Fruit fly (Drosophila melanogaster): Measurements from ENCODE around the gene CG13603.

Gene CG13603

dm6 chr3R:24024123-24024522, 37.8 kb upstream of the CG13603 start:
- TF ChIP-seq Hr78 (GFP tag; optimal IDR thresholded peaks at IDR 0.05) = no peak
- no peak for TF ChIP-seq fru (GFP tag; optimal IDR thresholded peaks at IDR 0.05)
- no peak for TF ChIP-seq h (GFP tag; optimal IDR thresholded peaks at IDR 0.05)
- TF ChIP-seq Jra (GFP tag; optimal IDR thresholded peaks at IDR 0.05) = no peak
- no peak for TF ChIP-seq usp (GFP tag; optimal IDR thresholded peaks at IDR 0.05)
- no peak for TF ChIP-seq Rel (GFP tag; optimal IDR thresholded peaks at IDR 0.05)
- no peak for TF ChIP-seq Rel (tag; optimal IDR thresholded peaks at IDR 0.05)
- no peak for TF ChIP-seq brk (GFP tag; optimal IDR thresholded peaks at IDR 0.05)
- no peak for TF ChIP-seq jim (GFP tag; optimal IDR thresholded peaks at IDR 0.05)
- no peak for TF ChIP-seq foxo (GFP tag; optimal IDR thresholded peaks at IDR 0.05)
- no peak for TF ChIP-seq Vsx2 (GFP tag; optimal IDR thresholded peaks at IDR 0.05; ENCODE audit: partially characterized antibody)
- TF ChIP-seq rgr (GFP tag; optimal IDR thresholded peaks at IDR 0.05) = no peak
- TF ChIP-seq br (GFP tag; optimal IDR thresholded peaks at IDR 0.05) = no peak
- TF ChIP-seq Hr83 (GFP tag; optimal IDR thresholded peaks at IDR 0.05; ENCODE audit: poor library complexity, severe bottlenecking) = no peak
- TF ChIP-seq CrebA (GFP tag; optimal IDR thresholded peaks at IDR 0.05; ENCODE audit: borderline replicate concordance) = no peak
- no peak for TF ChIP-seq Abd-B (GFP tag; optimal IDR thresholded peaks at IDR 0.05)

DNA sequence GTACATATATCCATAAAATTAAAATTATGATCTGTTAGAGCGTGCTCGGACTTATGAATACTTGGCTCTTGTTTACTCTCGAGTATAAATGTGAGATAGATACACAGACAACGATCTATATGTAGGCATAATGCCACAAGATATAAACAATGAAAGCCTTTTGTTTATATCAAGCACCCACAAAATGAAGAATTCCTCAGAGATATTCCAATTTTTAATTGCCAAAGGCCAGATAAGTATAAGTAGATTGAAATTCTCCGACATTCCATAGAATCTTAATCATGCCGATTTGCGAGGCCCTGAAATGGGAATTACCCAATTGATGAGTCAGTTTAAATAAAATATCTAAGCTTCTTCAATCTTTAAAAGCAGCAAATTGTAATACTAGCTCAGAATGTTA, 35.5 kb upstream of the CG13603 start:
- TF ChIP-seq dsf (GFP tag; optimal IDR thresholded peaks at IDR 0.05; ENCODE audit: borderline replicate concordance) = no peak
- no peak for TF ChIP-seq Hr83 (GFP tag; optimal IDR thresholded peaks at IDR 0.05; ENCODE audit: poor library complexity, severe bottlenecking)
- no peak for TF ChIP-seq ey (GFP tag; optimal IDR thresholded peaks at IDR 0.05)
- TF ChIP-seq dmrt93B (GFP tag; optimal IDR thresholded peaks at IDR 0.05) = no peak
- no peak for TF ChIP-seq sage (GFP tag; optimal IDR thresholded peaks at IDR 0.05)
- TF ChIP-seq Myc (optimal IDR thresholded peaks at IDR 0.05) = no peak
- TF ChIP-seq HLH106 (tag; optimal IDR thresholded peaks at IDR 0.05) = no peak
- no peak for TF ChIP-seq pan (optimal IDR thresholded peaks at IDR 0.05)
- TF ChIP-seq fru (GFP tag; optimal IDR thresholded peaks at IDR 0.05) = no peak
- no peak for TF ChIP-seq brk (GFP tag; optimal IDR thresholded peaks at IDR 0.05)

DNA sequence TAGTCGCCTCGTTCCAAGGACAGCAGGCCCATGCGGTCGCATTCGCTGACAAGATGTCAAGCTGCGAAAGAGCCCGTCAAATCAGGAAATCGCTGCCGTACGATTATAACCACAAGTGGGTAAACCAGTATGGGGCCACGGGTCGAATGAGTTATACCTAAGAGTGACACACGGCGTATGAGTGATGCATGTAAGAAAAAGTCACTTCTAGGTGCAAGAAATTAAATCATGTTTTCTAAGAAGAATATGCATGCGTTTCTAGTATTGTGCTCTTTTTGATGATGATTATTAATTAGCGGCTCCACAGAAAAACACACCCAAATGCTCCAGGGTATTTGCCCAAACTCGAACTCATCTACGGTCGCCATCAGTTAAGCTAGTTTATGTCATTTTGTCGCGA, 31.3 kb upstream of the CG13603 start:
- TF ChIP-seq dmrt93B (GFP tag; optimal IDR thresholded peaks at IDR 0.05) (no peak), Dif (GFP tag; optimal IDR thresholded peaks at IDR 0.05; ENCODE audit: partially characterized antibody) (no peak), br (GFP tag; optimal IDR thresholded peaks at IDR 0.05) (no peak), CrebA (GFP tag; optimal IDR thresholded peaks at IDR 0.05; ENCODE audit: borderline replicate concordance) (no peak), Rel (GFP tag; optimal IDR thresholded peaks at IDR 0.05) (no peak), Rel (tag; optimal IDR thresholded peaks at IDR 0.05) (no peak), Hnf4 (GFP tag; optimal IDR thresholded peaks at IDR 0.05) (no peak), Vsx2 (GFP tag; optimal IDR thresholded peaks at IDR 0.05; ENCODE audit: partially characterized antibody) (no peak)

- TF ChIP-seq h (GFP tag; optimal IDR thresholded peaks at IDR 0.05) (peak; percentile 40), OdsH (GFP tag; optimal IDR thresholded peaks at IDR 0.05) (peak; percentile 21), GATAd (GFP tag; optimal IDR thresholded peaks at IDR 0.05) (no peak), ey (GFP tag; optimal IDR thresholded peaks at IDR 0.05) (peak; percentile 8)
These were observed 29.9 kb upstream of the CG13603 start for dm6 chr3R:24015939-24016913.

DNA sequence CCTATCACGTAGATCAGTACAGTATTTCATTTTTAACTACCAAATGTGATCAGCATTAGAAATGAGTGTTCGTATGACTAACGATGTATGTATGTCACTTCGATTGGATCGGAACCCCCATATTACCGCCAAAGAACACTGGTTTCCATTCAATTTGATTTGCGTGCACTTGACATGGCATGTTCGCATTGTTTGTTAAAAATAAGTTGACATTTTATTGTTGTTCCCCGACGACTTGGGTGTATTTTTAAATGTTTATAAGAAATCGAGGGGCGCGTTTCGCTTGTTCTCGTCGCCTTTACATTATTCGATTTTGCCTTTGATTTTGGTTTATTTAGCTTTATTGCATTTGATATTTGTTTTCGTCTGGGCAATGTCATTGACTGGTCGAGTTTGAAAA, 29.1 kb upstream of the CG13603 start:
- TF ChIP-seq tai (GFP tag; optimal IDR thresholded peaks at IDR 0.05) = no peak
- no peak for TF ChIP-seq Dif (GFP tag; optimal IDR thresholded peaks at IDR 0.05; ENCODE audit: partially characterized antibody)
- TF ChIP-seq usp (GFP tag; optimal IDR thresholded peaks at IDR 0.05) = no peak
- no peak for TF ChIP-seq Hr83 (GFP tag; optimal IDR thresholded peaks at IDR 0.05; ENCODE audit: poor library complexity, severe bottlenecking)
- no peak for TF ChIP-seq CG32264 (GFP tag; optimal IDR thresholded peaks at IDR 0.05)
- TF ChIP-seq HLH106 (tag; optimal IDR thresholded peaks at IDR 0.05) = no peak
- TF ChIP-seq h (GFP tag; optimal IDR thresholded peaks at IDR 0.05) = no peak
- TF ChIP-seq ey (GFP tag; optimal IDR thresholded peaks at IDR 0.05) = no peak
- TF ChIP-seq br (GFP tag; optimal IDR thresholded peaks at IDR 0.05) = no peak
- TF ChIP-seq Hnf4 (GFP tag; optimal IDR thresholded peaks at IDR 0.05) = no peak
- peak; percentile 7 for TF ChIP-seq rgr (GFP tag; optimal IDR thresholded peaks at IDR 0.05)
- no peak for TF ChIP-seq Rel (GFP tag; optimal IDR thresholded peaks at IDR 0.05)
- TF ChIP-seq Rel (tag; optimal IDR thresholded peaks at IDR 0.05) = peak; percentile 94
- no peak for TF ChIP-seq Hr78 (GFP tag; optimal IDR thresholded peaks at IDR 0.05)
- no peak for TF ChIP-seq Mio (GFP tag; optimal IDR thresholded peaks at IDR 0.05)
- no peak for TF ChIP-seq N (GFP tag; optimal IDR thresholded peaks at IDR 0.05)

All from whole organism, wandering third instar larva.